Worm (Caenorhabditis elegans) whole organism, mixed stage, embryonic: ENCODE measurements around the gene unc-30.

ENCODE experiments used
- M03D4.4 ChIP-seq: sonication (generic microtip); optimal IDR thresholded peaks from 2 replicates; lab custom pipeline; 2017; ENCODE audit warnings: mild to moderate bottlenecking, missing genetic modification characterization, missing compliant biosample characterization
- bed-3 ChIP-seq: fragments of 200-800 bp; sonication (Bioruptor generic); optimal IDR thresholded peaks from 3 replicates; lab custom pipeline; 2018; ENCODE audit warnings: mild to moderate bottlenecking, missing genetic modification characterization, moderate library complexity, missing compliant biosample characterization
- blmp-1 ChIP-seq: fragments of 150-350 bp; optimal IDR thresholded peaks from 2 replicates; lab custom pipeline; 2014; ENCODE audit warnings: missing biosample characterization, missing genetic modification characterization
- ceh-39 ChIP-seq: fragments of 150-350 bp; optimal IDR thresholded peaks from 2 replicates; lab custom pipeline; 2014; ENCODE audit warnings: missing biosample characterization, missing genetic modification characterization
- ceh-83 ChIP-seq: fragments of 200-800 bp; sonication (Bioruptor generic); optimal IDR thresholded peaks from 2 replicates; lab custom pipeline; 2018; ENCODE audit warnings: mild to moderate bottlenecking, missing genetic modification characterization, missing compliant biosample characterization
- ces-1 ChIP-seq: fragments of 150-350 bp; optimal IDR thresholded peaks from 2 replicates; lab custom pipeline; 2014; ENCODE audit warnings: missing biosample characterization, missing genetic modification reagents, missing genetic modification characterization
- cnd-1 ChIP-seq: fragments of 200-800 bp; sonication (Bioruptor generic); optimal IDR thresholded peaks from 2 replicates; lab custom pipeline; 2018; ENCODE audit warnings: mild to moderate bottlenecking, missing genetic modification characterization, missing compliant biosample characterization
- drap-1 ChIP-seq: fragments of 200-800 bp; sonication (Bioruptor generic); optimal IDR thresholded peaks from 3 replicates; lab custom pipeline; 2018; ENCODE audit warnings: mild to moderate bottlenecking, missing genetic modification characterization, missing compliant biosample characterization
- elt-1 ChIP-seq: sonication (generic microtip); optimal IDR thresholded peaks from 2 replicates; lab custom pipeline; 2017; ENCODE audit warnings: missing genetic modification characterization, mild to moderate bottlenecking, missing compliant biosample characterization, antibody characterized with exemption, moderate library complexity, borderline replicate concordance; ENCODE audit not compliant: insufficient read depth
- flh-1 ChIP-seq: fragments of 200-800 bp; sonication (Bioruptor generic); optimal IDR thresholded peaks from 2 replicates; lab custom pipeline; 2018; ENCODE audit warnings: mild to moderate bottlenecking, missing genetic modification characterization, moderate library complexity, missing compliant biosample characterization
- hlh-1 ChIP-seq: fragments of 150-350 bp; optimal IDR thresholded peaks from 2 replicates; lab custom pipeline; 2014; ENCODE audit warnings: missing biosample characterization, missing genetic modification reagents, missing genetic modification characterization
- lin-13 ChIP-seq: fragments of 150-350 bp; optimal IDR thresholded peaks from 2 replicates; lab custom pipeline; 2014; ENCODE audit warnings: missing biosample characterization, missing genetic modification characterization
- lin-32 ChIP-seq: fragments of 200-800 bp; sonication (Bioruptor generic); optimal IDR thresholded peaks from 2 replicates; lab custom pipeline; 2018; ENCODE audit warnings: mild to moderate bottlenecking, missing genetic modification characterization, missing compliant biosample characterization
- lsy-2 ChIP-seq: fragments of 150-350 bp; optimal IDR thresholded peaks from 2 replicates; lab custom pipeline; 2014; ENCODE audit warnings: missing biosample characterization, missing genetic modification characterization
- mab-5 ChIP-seq: fragments of 150-350 bp; optimal IDR thresholded peaks from 2 replicates; lab custom pipeline; 2014; ENCODE audit warnings: missing biosample characterization, missing genetic modification characterization
- mep-1 ChIP-seq: fragments of 150-350 bp; optimal IDR thresholded peaks from 2 replicates; lab custom pipeline; 2017; ENCODE audit warnings: missing biosample characterization, missing genetic modification reagents, missing genetic modification characterization, inconsistent platforms
- nhr-12 ChIP-seq: fragments of 150-350 bp; optimal IDR thresholded peaks from 2 replicates; lab custom pipeline; 2014; ENCODE audit warnings: missing biosample characterization, missing genetic modification characterization
- nhr-2 ChIP-seq: fragments of 150-350 bp; optimal IDR thresholded peaks from 2 replicates; lab custom pipeline; 2014; ENCODE audit warnings: missing biosample characterization, missing genetic modification characterization
- nhr-237 ChIP-seq: fragments of 150-350 bp; optimal IDR thresholded peaks from 2 replicates; lab custom pipeline; 2014; ENCODE audit warnings: missing biosample characterization, missing genetic modification characterization
- nhr-28 ChIP-seq: fragments of 150-350 bp; optimal IDR thresholded peaks from 2 replicates; lab custom pipeline; 2014; ENCODE audit warnings: missing biosample characterization, missing genetic modification characterization
- nhr-76 ChIP-seq: sonication (generic microtip); optimal IDR thresholded peaks from 2 replicates; lab custom pipeline; 2017; ENCODE audit warnings: missing biosample characterization, missing genetic modification characterization
- pha-4 ChIP-seq: fragments of 150-350 bp; optimal IDR thresholded peaks from 2 replicates; lab custom pipeline; 2018; ENCODE audit warnings: missing biosample characterization, missing genetic modification reagents, missing genetic modification characterization
- sem-2 ChIP-seq: fragments of 200-800 bp; sonication (Bioruptor generic); optimal IDR thresholded peaks from 2 replicates; lab custom pipeline; 2018; ENCODE audit warnings: mild to moderate bottlenecking, missing genetic modification characterization, missing compliant biosample characterization
- snpc-4 ChIP-seq: fragments of 150-350 bp; optimal IDR thresholded peaks from 2 replicates; lab custom pipeline; 2014; ENCODE audit warnings: missing biosample characterization, missing genetic modification characterization
- sptf-1 ChIP-seq: sonication (generic microtip); optimal IDR thresholded peaks from 2 replicates; lab custom pipeline; 2017; ENCODE audit warnings: mild to moderate bottlenecking, missing genetic modification characterization, moderate library complexity, missing compliant biosample characterization
- tbx-8 ChIP-seq: fragments of 200-800 bp; sonication (Bioruptor generic); optimal IDR thresholded peaks from 2 replicates; lab custom pipeline; 2018; ENCODE audit warnings: mild to moderate bottlenecking, missing genetic modification characterization, moderate library complexity, missing compliant biosample characterization
- unc-120 ChIP-seq: sonication (generic microtip); optimal IDR thresholded peaks from 2 replicates; lab custom pipeline; 2017; ENCODE audit warnings: missing genetic modification characterization, missing compliant biosample characterization; ENCODE audit not compliant: poor library complexity, severe bottlenecking
- unc-39 ChIP-seq: fragments of 150-350 bp; optimal IDR thresholded peaks from 2 replicates; lab custom pipeline; 2014; ENCODE audit warnings: missing biosample characterization, missing genetic modification characterization
- unc-62 ChIP-seq: fragments of 150-350 bp; optimal IDR thresholded peaks from 2 replicates; lab custom pipeline; 2014; ENCODE audit warnings: missing biosample characterization, missing genetic modification reagents, missing genetic modification characterization
- ztf-11 ChIP-seq: fragments of 150-350 bp; optimal IDR thresholded peaks from 2 replicates; lab custom pipeline; 2014; ENCODE audit warnings: missing biosample characterization, missing genetic modification characterization

Gene unc-30

DNA sequence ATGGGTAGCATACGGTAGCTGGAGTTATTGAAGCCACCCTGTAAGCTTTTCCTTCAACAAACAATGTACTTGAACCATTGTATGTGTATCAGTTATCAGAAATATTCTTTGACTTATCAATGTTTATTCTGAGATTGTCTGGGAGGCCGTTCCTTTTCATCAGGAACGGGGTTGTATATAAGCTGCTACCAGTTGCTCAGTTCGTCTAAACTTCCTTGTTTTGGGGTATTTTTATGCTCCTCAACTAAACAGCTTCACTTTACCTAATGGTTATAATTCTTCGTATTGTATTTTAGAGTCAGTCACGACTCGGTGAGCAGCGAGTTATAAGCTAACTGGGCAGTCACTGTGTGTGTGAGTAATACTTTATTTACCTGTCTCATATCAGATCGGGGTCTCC, 33.1 kb upstream of the unc-30 start:
- TF ChIP-seq nhr-76 (no peak), elt-1 (tag; lab: Kevin White, UChicago) (no peak), bed-3 (GFP tag; lab: Kevin White, UChicago) (no peak), unc-39 (tag; lab: Kevin White, UChicago) (no peak), sptf-1 (no peak), nhr-12 (tag; lab: Kevin White, UChicago) (no peak), hlh-1 (tag; lab: Kevin White, UChicago) (no peak), drap-1 (GFP tag; lab: Kevin White, UChicago) (no peak), sem-2 (no peak), tbx-8 (GFP tag; lab: Kevin White, UChicago) (no peak), nhr-28 (no peak), mep-1 (tag; lab: Kevin White, UChicago) (no peak), snpc-4 (tag; lab: Kevin White, UChicago) (no peak), nhr-2 (tag; lab: Kevin White, UChicago) (no peak), ces-1 (no peak), cnd-1 (no peak)

DNA sequence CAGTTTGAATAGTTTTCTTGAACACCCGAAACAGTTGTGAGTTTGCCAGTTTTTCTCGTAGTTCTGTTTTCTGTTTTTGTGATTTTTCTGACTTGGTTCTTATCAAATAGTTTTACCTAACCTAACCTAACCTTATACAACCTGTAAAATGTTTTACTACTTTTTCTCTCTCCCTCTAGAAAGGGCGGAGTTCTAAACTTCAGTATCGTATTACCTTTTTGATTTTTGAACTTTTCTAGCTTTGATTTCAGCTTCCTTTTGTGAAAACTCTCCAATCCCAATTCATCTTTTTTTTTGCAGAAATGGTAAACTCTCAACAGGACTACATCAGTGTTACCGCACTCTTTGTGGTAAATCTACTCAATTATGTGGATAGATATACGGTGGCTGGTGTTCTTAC, 32.1 kb upstream of the unc-30 start, which contains the start of gene spin-2:
spin-2 (plus strand) TSS at position 301 of the 400 bp plus-strand sequence.
- TF ChIP-seq mab-5 (tag; lab: Kevin White, UChicago) (no peak), lin-32 (GFP tag; lab: Kevin White, UChicago) (no peak), elt-1 (tag; lab: Kevin White, UChicago) (no peak), tbx-8 (GFP tag; lab: Kevin White, UChicago) (no peak), unc-62 (GFP tag; lab: Kevin White, UChicago) (no peak), ces-1 (no peak)

DNA sequence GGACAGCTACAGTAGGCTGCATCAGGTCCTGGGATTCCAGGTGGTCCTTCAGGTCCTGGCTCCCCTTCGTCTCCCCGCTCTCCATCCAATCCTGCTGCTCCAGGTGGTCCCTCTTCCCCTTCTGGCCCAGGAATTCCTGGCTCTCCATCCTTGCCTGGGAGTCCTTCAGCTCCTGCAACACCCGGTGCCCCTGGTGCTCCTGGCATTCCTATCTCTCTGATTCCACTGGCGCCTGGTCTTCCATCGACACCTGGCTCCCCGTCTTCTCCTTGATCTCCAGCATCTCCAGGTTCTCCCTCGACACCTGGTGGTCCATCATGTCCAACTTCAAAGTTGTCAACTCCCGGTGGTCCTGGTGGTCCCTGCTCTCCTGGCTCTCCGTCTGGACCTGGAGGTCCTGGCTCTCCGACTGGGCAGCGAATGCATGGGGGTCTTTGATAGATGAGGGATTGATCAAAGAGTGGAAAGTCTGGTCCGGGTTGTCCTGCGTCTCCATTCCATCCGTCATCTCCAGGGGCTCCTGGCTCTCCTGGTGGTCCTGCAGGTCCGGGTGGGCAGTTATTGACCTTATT, 29.0 kb upstream of the unc-30 start:
- TF ChIP-seq sptf-1 (peak; percentile 16), drap-1 (GFP tag; lab: Kevin White, UChicago) (no peak)
- TF ChIP-seq, all 35 proteins: peak for 1

DNA sequence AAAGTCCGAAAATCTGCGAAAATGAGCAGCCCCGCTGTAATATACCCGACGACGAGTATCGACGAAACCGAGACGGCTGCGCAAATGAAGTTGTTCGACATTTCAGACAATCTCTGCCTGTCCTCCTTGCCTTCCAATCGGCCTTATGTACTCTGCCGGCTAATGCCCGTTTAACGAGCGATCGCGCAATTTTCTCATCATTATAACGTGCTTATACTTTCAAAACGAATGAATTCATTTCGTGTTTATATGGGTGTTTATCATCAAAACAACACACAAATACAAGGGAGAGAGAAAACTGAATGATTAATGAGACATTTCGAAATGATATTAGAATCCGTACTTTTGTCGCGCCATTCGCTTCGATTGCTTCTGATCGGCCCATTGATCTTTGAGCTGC, 27.8 kb upstream of the unc-30 start, which contains the start of gene col-132:
col-132 (minus strand) TSS at position 101 of the 400 bp plus-strand sequence.
- TF ChIP-seq ztf-11 (tag; lab: Kevin White, UChicago), result no peak
- no peak for TF ChIP-seq sem-2

DNA sequence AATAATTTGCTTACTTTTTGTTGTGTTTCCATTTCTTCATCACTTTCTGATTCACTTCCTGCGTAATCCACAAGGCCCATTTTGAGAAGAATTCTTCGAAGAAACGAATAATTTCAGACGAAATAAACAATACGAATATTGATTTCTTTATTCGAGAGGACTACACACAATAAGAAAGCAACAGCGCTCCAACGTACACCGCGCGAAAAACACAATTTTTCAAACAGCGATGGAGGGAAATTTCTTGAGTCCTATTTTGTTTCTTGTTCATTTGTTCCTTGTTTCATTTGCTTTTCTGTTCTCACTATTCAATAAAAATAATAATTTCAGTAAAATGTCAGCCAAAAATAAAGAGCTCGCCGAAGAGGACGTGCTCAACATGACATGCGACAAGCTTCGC, 25.1 kb upstream of the unc-30 start, which contains the start of the genes prcc-1 and C39E9.12:
prcc-1 (minus strand) TSS at position 119 of the 400 bp plus-strand sequence.
C39E9.12 (plus strand) TSS at position 331 of the 400 bp plus-strand sequence.
- peak; percentile 70 for TF ChIP-seq nhr-237 (tag; lab: Kevin White, UChicago)
- no peak for TF ChIP-seq ces-1
- peak; percentile 68 for TF ChIP-seq mep-1 (tag; lab: Kevin White, UChicago)
- TF ChIP-seq ceh-39, result peak; percentile 76
- TF ChIP-seq pha-4, result peak; percentile 25
- TF ChIP-seq hlh-1 (tag; lab: Kevin White, UChicago), result peak; percentile 61
- TF ChIP-seq lsy-2, result peak; percentile 71
- TF ChIP-seq unc-62 (GFP tag; lab: Kevin White, UChicago), result peak; percentile 33
- TF ChIP-seq mab-5 (tag; lab: Kevin White, UChicago), result no peak

DNA sequence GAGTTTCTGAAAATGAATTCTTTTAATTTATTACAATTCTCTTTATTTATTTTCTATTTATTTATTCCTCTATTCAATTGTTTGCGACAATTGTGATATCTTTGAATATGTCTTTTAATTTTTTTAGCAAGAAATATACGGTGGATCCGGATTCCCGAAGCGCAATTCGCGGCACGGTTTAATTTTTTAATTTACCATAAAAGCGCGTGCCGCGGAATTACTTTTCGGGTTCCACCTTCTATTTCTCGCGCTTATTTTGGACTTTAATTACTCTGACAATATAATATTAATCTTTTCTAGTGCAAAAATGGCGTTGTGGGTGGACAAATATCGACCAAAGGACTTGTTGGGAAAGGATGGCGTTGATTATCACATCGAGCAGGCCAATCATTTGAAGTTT, 23.3 kb upstream of the unc-30 start, which contains the start of gene rfc-3:
rfc-3 (plus strand) TSS at position 301 of the 400 bp plus-strand sequence.
- TF ChIP-seq snpc-4 (tag; lab: Kevin White, UChicago), result no peak
- no peak for TF ChIP-seq bed-3 (GFP tag; lab: Kevin White, UChicago)
- TF ChIP-seq ceh-83 (GFP tag; lab: Kevin White, UChicago), result no peak
- no peak for TF ChIP-seq lin-13 (tag; lab: Kevin White, UChicago)
- TF ChIP-seq unc-39 (tag; lab: Kevin White, UChicago), result no peak
- TF ChIP-seq drap-1 (GFP tag; lab: Kevin White, UChicago), result no peak
- no peak for TF ChIP-seq unc-120 (tag; lab: Kevin White, UChicago)
- TF ChIP-seq pha-4, result no peak
- TF ChIP-seq ceh-39, result no peak
- TF ChIP-seq nhr-12 (tag; lab: Kevin White, UChicago), result no peak
- TF ChIP-seq flh-1 (GFP tag; lab: Kevin White, UChicago), result no peak
- no peak for TF ChIP-seq lin-32 (GFP tag; lab: Kevin White, UChicago)
- no peak for TF ChIP-seq tbx-8 (GFP tag; lab: Kevin White, UChicago)
- TF ChIP-seq ztf-11 (tag; lab: Kevin White, UChicago), result no peak
- no peak for TF ChIP-seq blmp-1 (tag; lab: Kevin White, UChicago)
- TF ChIP-seq nhr-237 (tag; lab: Kevin White, UChicago), result no peak
- no peak for TF ChIP-seq elt-1 (tag; lab: Kevin White, UChicago)
- no peak for TF ChIP-seq sem-2
- no peak for TF ChIP-seq M03D4.4 (tag; lab: Kevin White, UChicago)
- TF ChIP-seq nhr-76, result no peak
